Worm (Caenorhabditis elegans) whole organism, L4 larva: ENCODE data around the gene Y43F8C.9.

Experiments
- nhr-11 ChIP-seq: fragments of 150-350 bp; optimal IDR thresholded peaks from 2 replicates; lab custom pipeline; 2014; ENCODE audit warnings: missing biosample characterization, missing genetic modification characterization
- spr-1 ChIP-seq: sonication (generic microtip); optimal IDR thresholded peaks from 2 replicates; lab custom pipeline; 2016; ENCODE audit warnings: mild to moderate bottlenecking, missing genetic modification characterization, missing compliant biosample characterization

- TF ChIP-seq nhr-11 (tag; lab: Kevin White, UChicago) (no peak), spr-1 (no peak)
These were observed 45.5 kb downstream of the Y43F8C.9 start for ce11 chrV:19691271-19691886.
